Fruit fly (Drosophila melanogaster): ENCODE results near the gene Flo2.

Gene Flo2

dm6 chrX:14936250-14936649, 97.1 kb downstream of the Flo2 start:
- TF ChIP-seq Sp1 (GFP tag; optimal IDR thresholded peaks at IDR 0.05) (peak; percentile 32), dsf (GFP tag; optimal IDR thresholded peaks at IDR 0.05; ENCODE audit: borderline replicate concordance) (no peak), tai (GFP tag; optimal IDR thresholded peaks at IDR 0.05) (no peak), CrebA (GFP tag; optimal IDR thresholded peaks at IDR 0.05; ENCODE audit: borderline replicate concordance) (peak; percentile 40), Hnf4 (GFP tag; optimal IDR thresholded peaks at IDR 0.05) (peak; percentile 45), rgr (GFP tag; optimal IDR thresholded peaks at IDR 0.05) (peak; percentile 13), Rel (GFP tag; optimal IDR thresholded peaks at IDR 0.05) (no peak), Rel (tag; optimal IDR thresholded peaks at IDR 0.05) (peak; percentile 10), pan (optimal IDR thresholded peaks at IDR 0.05) (no peak), fru (GFP tag; optimal IDR thresholded peaks at IDR 0.05) (peak; percentile 3)

- peak in 1 of 2 experiments; percentile 53 for TF ChIP-seq dl (GFP tag; optimal IDR thresholded peaks at IDR 0.05; ENCODE audit: insufficient read depth in 1 of 2, partially characterized antibody in 2 of 2)
- TF ChIP-seq sage (GFP tag; optimal IDR thresholded peaks at IDR 0.05) = no peak
- no peak for TF ChIP-seq Abd-B (GFP tag; optimal IDR thresholded peaks at IDR 0.05)
- no peak for TF ChIP-seq lola (GFP tag; optimal IDR thresholded peaks at IDR 0.05)
- TF ChIP-seq Rel (GFP tag; optimal IDR thresholded peaks at IDR 0.05) = no peak
- peak; percentile 13 for TF ChIP-seq Rel (tag; optimal IDR thresholded peaks at IDR 0.05)
These were observed 107.3 kb downstream of the Flo2 start for dm6 chrX:14946522-14946921.

dm6 chrX:14947399-14947798, 108.2 kb downstream of the Flo2 start:
- peak; percentile 76 for TF ChIP-seq Dfd (GFP tag; optimal IDR thresholded peaks at IDR 0.05)
- TF ChIP-seq tai (GFP tag; optimal IDR thresholded peaks at IDR 0.05) = no peak
- peak; percentile 41 for TF ChIP-seq rgr (GFP tag; optimal IDR thresholded peaks at IDR 0.05)
- no peak for TF ChIP-seq dmrt93B (GFP tag; optimal IDR thresholded peaks at IDR 0.05)
- TF ChIP-seq usp (GFP tag; optimal IDR thresholded peaks at IDR 0.05) = no peak
- TF ChIP-seq Hnf4 (GFP tag; optimal IDR thresholded peaks at IDR 0.05) = peak; percentile 95
- TF ChIP-seq Hr83 (GFP tag; optimal IDR thresholded peaks at IDR 0.05; ENCODE audit: poor library complexity, severe bottlenecking) = no peak
- TF ChIP-seq Sp1 (GFP tag; optimal IDR thresholded peaks at IDR 0.05) = peak; percentile 51
- TF ChIP-seq CG9705 (GFP tag; optimal IDR thresholded peaks at IDR 0.05) = peak; percentile 9
- no peak for TF ChIP-seq br (GFP tag; optimal IDR thresholded peaks at IDR 0.05)
- no peak for TF ChIP-seq Mio (GFP tag; optimal IDR thresholded peaks at IDR 0.05)
- TF ChIP-seq psq (GFP tag; optimal IDR thresholded peaks at IDR 0.05) = no peak
- no peak for TF ChIP-seq ey (GFP tag; optimal IDR thresholded peaks at IDR 0.05)
- peak in 1 of 2 experiments; percentile 3 for TF ChIP-seq foxo (GFP tag; optimal IDR thresholded peaks at IDR 0.05)
- TF ChIP-seq CrebA (GFP tag; optimal IDR thresholded peaks at IDR 0.05; ENCODE audit: borderline replicate concordance) = peak; percentile 50
- no peak for TF ChIP-seq dsf (GFP tag; optimal IDR thresholded peaks at IDR 0.05; ENCODE audit: borderline replicate concordance)
- no peak for TF ChIP-seq h (GFP tag; optimal IDR thresholded peaks at IDR 0.05)
- TF ChIP-seq GATAd (GFP tag; optimal IDR thresholded peaks at IDR 0.05) = no peak

dm6 chrX:14949227-14949626, 110.1 kb downstream of the Flo2 start:
- TF ChIP-seq Hr78 (GFP tag; optimal IDR thresholded peaks at IDR 0.05) (no peak), tai (GFP tag; optimal IDR thresholded peaks at IDR 0.05) (no peak), Hr83 (GFP tag; optimal IDR thresholded peaks at IDR 0.05; ENCODE audit: poor library complexity, severe bottlenecking) (no peak), psq (GFP tag; optimal IDR thresholded peaks at IDR 0.05) (no peak), Hnf4 (GFP tag; optimal IDR thresholded peaks at IDR 0.05) (peak; percentile 8), Rel (GFP tag; optimal IDR thresholded peaks at IDR 0.05) (no peak), Rel (tag; optimal IDR thresholded peaks at IDR 0.05) (peak; percentile 54), br (GFP tag; optimal IDR thresholded peaks at IDR 0.05) (peak; percentile 77)

- TF ChIP-seq Dfd (GFP tag; optimal IDR thresholded peaks at IDR 0.05) (peak; percentile 94), foxo (GFP tag; optimal IDR thresholded peaks at IDR 0.05) (peak; percentile 52 to 98), N (GFP tag; optimal IDR thresholded peaks at IDR 0.05) (no peak), Jra (GFP tag; optimal IDR thresholded peaks at IDR 0.05) (peak; percentile 93), brk (GFP tag; optimal IDR thresholded peaks at IDR 0.05) (peak; percentile 93), psq (GFP tag; optimal IDR thresholded peaks at IDR 0.05) (peak; percentile 97), pan (optimal IDR thresholded peaks at IDR 0.05) (no peak), sage (GFP tag; optimal IDR thresholded peaks at IDR 0.05) (peak; percentile 94), Abd-B (GFP tag; optimal IDR thresholded peaks at IDR 0.05) (no peak), Myc (optimal IDR thresholded peaks at IDR 0.05) (no peak), woc (GFP tag; optimal IDR thresholded peaks at IDR 0.05) (peak; percentile 97), CG9705 (GFP tag; optimal IDR thresholded peaks at IDR 0.05) (peak; percentile 97), HLH106 (tag; optimal IDR thresholded peaks at IDR 0.05) (peak; percentile 99), dl (GFP tag; optimal IDR thresholded peaks at IDR 0.05; ENCODE audit: insufficient read depth in 1 of 2, partially characterized antibody in 2 of 2) (peak in 1 of 2 experiments; percentile 27), br (GFP tag; optimal IDR thresholded peaks at IDR 0.05) (peak; percentile 97), OdsH (GFP tag; optimal IDR thresholded peaks at IDR 0.05) (peak; percentile 97), rgr (GFP tag; optimal IDR thresholded peaks at IDR 0.05) (peak; percentile 98), Hr78 (GFP tag; optimal IDR thresholded peaks at IDR 0.05) (no peak), fru (GFP tag; optimal IDR thresholded peaks at IDR 0.05) (peak; percentile 98), dmrt93B (GFP tag; optimal IDR thresholded peaks at IDR 0.05) (peak; percentile 99), jim (GFP tag; optimal IDR thresholded peaks at IDR 0.05) (peak; percentile 38), Hr83 (GFP tag; optimal IDR thresholded peaks at IDR 0.05; ENCODE audit: poor library complexity, severe bottlenecking) (no peak), sv (GFP tag; optimal IDR thresholded peaks at IDR 0.05) (peak; percentile 89), Mio (GFP tag; optimal IDR thresholded peaks at IDR 0.05) (peak; percentile 66), ey (GFP tag; optimal IDR thresholded peaks at IDR 0.05) (peak; percentile 97)
These were observed 111.4 kb downstream of the Flo2 start for dm6 chrX:14950273-14951272.
